Worm (Caenorhabditis elegans) whole organism, L2 larva: ENCODE data around the gene C33B4.4.

Experiments
- C34F6.9 ChIP-seq: fragments of 150-350 bp; optimal IDR thresholded peaks from 2 replicates; lab custom pipeline; 2014; ENCODE audit warnings: missing biosample characterization, missing genetic modification characterization
- F13H6.1 ChIP-seq: sonication (generic microtip); optimal IDR thresholded peaks from 2 replicates; lab custom pipeline; 2016; ENCODE audit warnings: missing genetic modification characterization, missing compliant biosample characterization
- R02D3.7 ChIP-seq: fragments of 150-350 bp; optimal IDR thresholded peaks from 2 replicates; lab custom pipeline; 2014; ENCODE audit warnings: missing biosample characterization, missing genetic modification characterization
- Y55F3AM.14 ChIP-seq: fragments of 200-800 bp; sonication (Bioruptor generic); optimal IDR thresholded peaks from 2 replicates; lab custom pipeline; 2018; ENCODE audit warnings: mild to moderate bottlenecking, missing genetic modification characterization, missing compliant biosample characterization
- ZK546.5 ChIP-seq: sonication (generic microtip); optimal IDR thresholded peaks from 2 replicates; lab custom pipeline; 2017; ENCODE audit warnings: missing biosample characterization, missing genetic modification characterization
- alr-1 ChIP-seq: fragments of 150-350 bp; optimal IDR thresholded peaks from 2 replicates; lab custom pipeline; 2014; ENCODE audit warnings: missing biosample characterization, missing genetic modification characterization
- aly-2 ChIP-seq: fragments of 150-350 bp; optimal IDR thresholded peaks from 2 replicates; lab custom pipeline; 2014; ENCODE audit warnings: missing biosample characterization, missing genetic modification characterization
- ama-1 ChIP-seq: fragments of 150-350 bp; optimal IDR thresholded peaks from 2 replicates; lab custom pipeline; 2018; ENCODE audit warnings: inconsistent platforms
- ceh-16 ChIP-seq: fragments of 150-350 bp; optimal IDR thresholded peaks from 2 replicates; lab custom pipeline; 2014; ENCODE audit warnings: missing biosample characterization, missing genetic modification characterization
- ceh-82 ChIP-seq: fragments of 150-350 bp; optimal IDR thresholded peaks from 2 replicates; lab custom pipeline; 2014; ENCODE audit warnings: missing biosample characterization, missing genetic modification characterization
- crh-2 ChIP-seq: sonication (generic microtip); optimal IDR thresholded peaks from 2 replicates; lab custom pipeline; 2017; ENCODE audit warnings: missing biosample characterization, missing genetic modification characterization
- dmd-4 ChIP-seq: sonication (generic microtip); optimal IDR thresholded peaks from 2 replicates; lab custom pipeline; 2017; ENCODE audit warnings: missing biosample characterization, missing genetic modification characterization
- egl-27 ChIP-seq: sonication (generic microtip); optimal IDR thresholded peaks from 3 replicates; lab custom pipeline; 2017; ENCODE audit warnings: missing biosample characterization, missing genetic modification reagents, missing genetic modification characterization
- elt-3 ChIP-seq: sonication (generic microtip); optimal IDR thresholded peaks from 2 replicates; lab custom pipeline; 2017; ENCODE audit warnings: missing biosample characterization, missing genetic modification characterization
- fos-1 ChIP-seq: fragments of 150-350 bp; optimal IDR thresholded peaks from 2 replicates; lab custom pipeline; 2014; ENCODE audit warnings: missing biosample characterization, missing genetic modification characterization
- gmeb-1 ChIP-seq: fragments of 150-350 bp; optimal IDR thresholded peaks from 2 replicates; lab custom pipeline; 2014; ENCODE audit warnings: missing biosample characterization, missing genetic modification characterization
- lin-11 ChIP-seq: fragments of 150-350 bp; sonication (generic microtip); optimal IDR thresholded peaks from 2 replicates; lab custom pipeline; 2014; ENCODE audit warnings: missing biosample characterization, missing genetic modification characterization, inconsistent platforms, mixed read lengths
- lin-13 ChIP-seq: fragments of 150-350 bp; optimal IDR thresholded peaks from 2 replicates; lab custom pipeline; 2014; ENCODE audit warnings: missing biosample characterization, missing genetic modification reagents, missing genetic modification characterization
- lsy-2 ChIP-seq, 2 experiments: fragments of 150-350 bp in 1 of 2; sonication (generic microtip) in 1 of 2; optimal IDR thresholded peaks; 2 replicates each; lab custom pipeline; 2014 to 2017; ENCODE audit warnings: missing biosample characterization in 2 of 2, missing genetic modification characterization in 2 of 2
- mab-5 ChIP-seq: fragments of 150-350 bp; optimal IDR thresholded peaks from 2 replicates; lab custom pipeline; 2014; ENCODE audit warnings: missing biosample characterization, missing genetic modification characterization
- mbf-1 ChIP-seq: sonication (generic microtip); optimal IDR thresholded peaks from 2 replicates; lab custom pipeline; 2017; ENCODE audit warnings: missing biosample characterization, missing genetic modification characterization
- mdl-1 ChIP-seq, 2 experiments: fragments of 150-350 bp in 1 of 2; sonication (generic microtip) in 1 of 2; optimal IDR thresholded peaks; 2 replicates each; lab custom pipeline; 2017; ENCODE audit warnings: missing biosample characterization in 2 of 2, missing genetic modification characterization in 2 of 2
- nhr-10 ChIP-seq: sonication (generic microtip); optimal IDR thresholded peaks from 2 replicates; lab custom pipeline; 2017; ENCODE audit warnings: missing biosample characterization, missing genetic modification characterization
- nhr-12 ChIP-seq: fragments of 150-350 bp; optimal IDR thresholded peaks from 2 replicates; lab custom pipeline; 2014; ENCODE audit warnings: missing biosample characterization, missing genetic modification characterization
- nhr-129 ChIP-seq: fragments of 150-350 bp; optimal IDR thresholded peaks from 2 replicates; lab custom pipeline; 2014; ENCODE audit warnings: missing biosample characterization, missing genetic modification characterization
- nhr-21 ChIP-seq: fragments of 150-350 bp; optimal IDR thresholded peaks from 2 replicates; lab custom pipeline; 2014; ENCODE audit warnings: missing biosample characterization, missing genetic modification characterization
- nhr-237 ChIP-seq: fragments of 150-350 bp; optimal IDR thresholded peaks from 2 replicates; lab custom pipeline; 2014; ENCODE audit warnings: missing biosample characterization, missing genetic modification characterization
- nhr-25 ChIP-seq: fragments of 150-350 bp; sonication (generic microtip); optimal IDR thresholded peaks from 3 replicates; lab custom pipeline; 2014; ENCODE audit warnings: missing biosample characterization, missing genetic modification characterization
- nhr-6 ChIP-seq: fragments of 150-350 bp; optimal IDR thresholded peaks from 2 replicates; lab custom pipeline; 2014; ENCODE audit warnings: missing biosample characterization, missing genetic modification characterization
- sem-4 ChIP-seq: fragments of 150-350 bp; optimal IDR thresholded peaks from 2 replicates; lab custom pipeline; 2014; ENCODE audit warnings: missing biosample characterization, missing genetic modification reagents, missing genetic modification characterization
- skn-1 ChIP-seq: sonication (generic microtip); optimal IDR thresholded peaks from 2 replicates; lab custom pipeline; 2017; ENCODE audit warnings: missing biosample characterization, missing genetic modification characterization
- sma-3 ChIP-seq: sonication (generic microtip); optimal IDR thresholded peaks from 2 replicates; lab custom pipeline; 2016; ENCODE audit warnings: missing genetic modification reagents, missing genetic modification characterization, missing compliant biosample characterization
- sma-9 ChIP-seq, 2 experiments: fragments of 150-350 bp in 1 of 2; sonication (generic microtip) in 1 of 2; optimal IDR thresholded peaks; 2 replicates each; lab custom pipeline; 2014 to 2016; ENCODE audit warnings: missing genetic modification characterization in 2 of 2, mild to moderate bottlenecking in 1 of 2, missing biosample characterization in 1 of 2, missing compliant biosample characterization in 1 of 2, missing genetic modification reagents in 1 of 2, moderate library complexity in 1 of 2
- snpc-4 ChIP-seq: fragments of 150-350 bp; optimal IDR thresholded peaks from 2 replicates; lab custom pipeline; 2014; ENCODE audit warnings: missing biosample characterization, missing genetic modification characterization
- unc-39 ChIP-seq: fragments of 150-350 bp; optimal IDR thresholded peaks from 2 replicates; lab custom pipeline; 2014; ENCODE audit warnings: missing biosample characterization, missing genetic modification characterization
- unc-55 ChIP-seq: fragments of 150-350 bp; sonication (generic microtip); optimal IDR thresholded peaks from 3 replicates; lab custom pipeline; 2014; ENCODE audit warnings: missing biosample characterization, missing genetic modification reagents, missing genetic modification characterization
- zag-1 ChIP-seq: fragments of 150-350 bp; optimal IDR thresholded peaks from 2 replicates; lab custom pipeline; 2014; ENCODE audit warnings: missing biosample characterization, missing genetic modification characterization
- ztf-1 ChIP-seq: fragments of 200-800 bp; sonication (Bioruptor generic); conservative IDR thresholded peaks from 2 replicates; pipeline ENCODE4 v1.3.6; 2022; ENCODE audit warnings: missing genetic modification characterization, missing compliant biosample characterization
- ztf-11 ChIP-seq: sonication (generic microtip); optimal IDR thresholded peaks from 2 replicates; lab custom pipeline; 2017; ENCODE audit warnings: missing biosample characterization, missing genetic modification characterization
- ztf-4 ChIP-seq: fragments of 150-350 bp; optimal IDR thresholded peaks from 2 replicates; lab custom pipeline; 2014; ENCODE audit warnings: missing biosample characterization, missing genetic modification characterization

Gene C33B4.4

DNA sequence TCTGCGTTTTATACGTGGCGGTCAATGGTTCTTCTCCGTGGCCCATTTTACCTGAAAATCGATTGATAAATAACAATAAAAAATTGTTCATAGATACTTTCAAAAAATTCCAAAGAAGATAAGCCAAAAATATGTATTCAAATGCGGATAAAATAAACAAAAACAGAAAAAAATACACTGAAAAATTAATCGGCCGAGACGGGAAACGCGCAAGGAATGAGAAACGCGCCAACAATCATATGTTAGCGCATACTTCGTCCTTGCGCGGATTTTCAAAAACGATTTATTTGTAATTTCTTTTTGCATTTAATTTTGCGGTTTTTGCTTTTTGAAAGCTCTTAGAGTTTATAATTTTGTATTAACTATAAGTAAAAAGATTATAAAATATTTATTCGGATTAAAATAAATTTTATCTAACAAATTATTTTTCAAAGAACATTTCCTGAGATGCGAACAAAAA lies 37.6 kb downstream of the C33B4.4 start, which contains the start of gene nduf-11:
TSS of gene nduf-11 (minus strand) at position 51 of the 460 bp plus-strand sequence.
- TF ChIP-seq skn-1 = peak; percentile 33
- TF ChIP-seq snpc-4 (tag; lab: Kevin White, UChicago) = peak; percentile 71
- peak; percentile 88 to 94 for TF ChIP-seq lsy-2 (tag; optimal IDR thresholded peaks at IDR 0.05; lab: Kevin White, UChicago)
- TF ChIP-seq egl-27 (tag; lab: Kevin White, UChicago) = peak; percentile 4
- no peak for TF ChIP-seq ztf-1 (GFP tag; lab: Robert Waterston, UW)
- TF ChIP-seq nhr-10 (tag; lab: Kevin White, UChicago) = peak; percentile 58
- TF ChIP-seq zag-1 (tag; lab: Kevin White, UChicago) = peak; percentile 5
- peak; percentile 89 for TF ChIP-seq crh-2
- peak; percentile 13 for TF ChIP-seq ceh-82 (tag; lab: Kevin White, UChicago)
- TF ChIP-seq nhr-237 (tag; lab: Kevin White, UChicago) = peak; percentile 55
- TF ChIP-seq alr-1 (tag; lab: Kevin White, UChicago) = no peak
- peak; percentile 65 for TF ChIP-seq ztf-4
- TF ChIP-seq mab-5 (tag; lab: Kevin White, UChicago) = peak; percentile 72
- peak; percentile 75 for TF ChIP-seq nhr-21
- peak; percentile 91 for TF ChIP-seq sma-9 (GFP tag; optimal IDR thresholded peaks at IDR 0.05; lab: Kevin White, UChicago)
- no peak for TF ChIP-seq sma-9 (tag; optimal IDR thresholded peaks at IDR 0.05; lab: Kevin White, UChicago)
- peak; percentile 57 for TF ChIP-seq R02D3.7 (tag; lab: Kevin White, UChicago)
- peak; percentile 77 for TF ChIP-seq sem-4 (tag; lab: Kevin White, UChicago)
- TF ChIP-seq dmd-4 = no peak
- peak; percentile 10 for TF ChIP-seq ZK546.5 (tag; lab: Kevin White, UChicago)
- TF ChIP-seq fos-1 = peak; percentile 59
- TF ChIP-seq lin-13 (GFP tag; lab: Kevin White, UChicago) = peak; percentile 85
- TF ChIP-seq nhr-12 (tag; lab: Kevin White, UChicago) = no peak
- no peak for TF ChIP-seq unc-39
- peak in 1 of 2 experiments; percentile 7 for TF ChIP-seq mdl-1 (tag; optimal IDR thresholded peaks at IDR 0.05; lab: Kevin White, UChicago)
- peak; percentile 92 for TF ChIP-seq nhr-25 (tag; lab: Kevin White, UChicago)
- TF ChIP-seq ama-1 = peak; percentile 65
- peak; percentile 81 for TF ChIP-seq F13H6.1
- TF ChIP-seq lin-11 = peak; percentile 67
- TF ChIP-seq nhr-129 = peak; percentile 69
- no peak for TF ChIP-seq ztf-11 (tag; lab: Kevin White, UChicago)
- no peak for TF ChIP-seq Y55F3AM.14 (GFP tag; lab: Kevin White, UChicago)
- TF ChIP-seq C34F6.9 (tag; lab: Kevin White, UChicago) = peak; percentile 90
- TF ChIP-seq gmeb-1 (tag; lab: Kevin White, UChicago) = peak; percentile 99
- peak; percentile 95 for TF ChIP-seq unc-55 (GFP tag; lab: Kevin White, UChicago)
- TF ChIP-seq mbf-1 = no peak
- peak; percentile 84 for TF ChIP-seq sma-3 (GFP tag; lab: Kevin White, UChicago)
- TF ChIP-seq elt-3 (tag; lab: Kevin White, UChicago) = no peak

DNA sequence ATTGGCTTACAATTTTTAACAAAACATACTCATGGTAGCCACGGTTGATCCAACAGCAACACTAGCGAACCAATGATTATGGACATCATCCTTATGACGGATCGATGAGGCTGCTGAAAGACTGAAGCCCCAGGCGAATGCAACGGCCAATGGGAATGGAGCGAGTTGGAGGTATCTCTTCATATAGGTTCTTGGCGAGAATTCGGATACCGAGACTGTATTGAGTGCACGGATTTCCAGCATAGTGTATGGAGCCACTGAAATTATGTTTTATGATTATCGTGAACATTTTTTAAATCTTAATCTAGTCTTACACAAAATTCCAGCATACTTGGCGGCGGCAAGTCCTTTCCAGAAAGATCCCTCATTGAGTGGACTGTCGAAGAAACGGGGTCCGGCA lies 38.7 kb downstream of the C33B4.4 start:
- TF ChIP-seq elt-3 (tag; lab: Kevin White, UChicago) (no peak), aly-2 (tag; lab: Kevin White, UChicago) (no peak), nhr-6 (tag; lab: Kevin White, UChicago) (no peak), mbf-1 (no peak), nhr-237 (tag; lab: Kevin White, UChicago) (no peak), dmd-4 (no peak), unc-55 (GFP tag; lab: Kevin White, UChicago) (no peak), crh-2 (no peak), ceh-16 (tag; lab: Kevin White, UChicago) (no peak), ztf-1 (GFP tag; lab: Robert Waterston, UW) (no peak), R02D3.7 (tag; lab: Kevin White, UChicago) (no peak), egl-27 (tag; lab: Kevin White, UChicago) (no peak), nhr-21 (no peak), ztf-4 (no peak), sma-9 (GFP tag; optimal IDR thresholded peaks at IDR 0.05; lab: Kevin White, UChicago) (no peak), sma-9 (tag; optimal IDR thresholded peaks at IDR 0.05; lab: Kevin White, UChicago) (no peak), snpc-4 (tag; lab: Kevin White, UChicago) (no peak), ztf-11 (tag; lab: Kevin White, UChicago) (no peak), nhr-10 (tag; lab: Kevin White, UChicago) (no peak)
